Worm (Caenorhabditis elegans): ENCODE results near the gene col-76.
A peak's percentile ranks its signal among the peaks of the same experiment; 100 is the strongest.

col-76 gene

DNA sequence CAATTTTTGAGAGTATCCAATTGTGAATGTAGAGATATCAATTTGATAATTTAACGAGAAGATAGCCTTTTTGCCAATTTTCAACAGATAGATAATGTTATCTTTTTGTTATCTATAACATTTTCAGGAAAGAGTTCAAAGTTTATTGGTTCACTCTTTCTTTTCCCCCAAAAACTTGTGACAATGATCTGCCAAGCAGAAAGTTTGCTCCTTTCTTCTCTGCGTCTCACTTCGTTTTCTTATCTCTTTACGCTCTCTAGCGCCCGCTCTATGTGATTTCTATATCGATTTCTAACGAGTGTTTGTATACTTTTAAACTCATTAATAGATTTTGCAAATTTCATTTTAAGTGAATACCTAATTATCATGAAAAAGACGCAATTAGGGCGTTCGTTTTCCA, 22.3 kb downstream of the col-76 start:
- TF ChIP-seq sox-4 (tag; optimal IDR thresholded peaks at IDR 0.05) (no peak), nhr-71 (tag; optimal IDR thresholded peaks at IDR 0.05) (peak; percentile 42), grh-1 (GFP tag; IDR thresholded peaks at IDR 0.05) (no peak), ztf-4 (tag; optimal IDR thresholded peaks at IDR 0.05) (no peak), blmp-1 (tag; optimal IDR thresholded peaks at IDR 0.05) (peak; percentile 23), mef-2 (tag; optimal IDR thresholded peaks at IDR 0.05) (no peak), elt-2 (tag; optimal IDR thresholded peaks at IDR 0.05) (peak; percentile 93), ces-1 (GFP tag; optimal IDR thresholded peaks at IDR 0.05) (no peak), mep-1 (tag; optimal IDR thresholded peaks at IDR 0.05) (peak; percentile 40), nhr-90 (tag; optimal IDR thresholded peaks at IDR 0.05; ENCODE audit: poor library complexity) (peak; percentile 23), efl-1 (optimal IDR thresholded peaks at IDR 0.05) (peak in 1 of 2 experiments; percentile 1), efl-1 (GFP tag; optimal IDR thresholded peaks at IDR 0.05 in 1 of 2) (no peak), pqm-1 (tag; optimal IDR thresholded peaks at IDR 0.05) (peak; percentile 10), nhr-20 (tag; optimal IDR thresholded peaks at IDR 0.05) (peak; percentile 47), dpl-1 (GFP tag; optimal IDR thresholded peaks at IDR 0.05) (no peak), sptf-1 (tag; optimal IDR thresholded peaks at IDR 0.05) (no peak), alr-1 (tag; optimal IDR thresholded peaks at IDR 0.05; ENCODE audit: borderline replicate concordance) (no peak), lin-35 (GFP tag; optimal IDR thresholded peaks at IDR 0.05) (peak in 1 of 2 experiments; percentile 16), lsy-2 (tag; optimal IDR thresholded peaks at IDR 0.05) (peak in 1 of 2 experiments; percentile 41), ceh-8 (GFP tag; optimal IDR thresholded peaks at IDR 0.05) (no peak), mdl-1 (tag; optimal IDR thresholded peaks at IDR 0.05) (peak in 1 of 2 experiments; percentile 29), pag-3 (tag; optimal IDR thresholded peaks at IDR 0.05; ENCODE audit: borderline replicate concordance, insufficient read depth) (no peak), snu-23 (GFP tag; optimal IDR thresholded peaks at IDR 0.05) (peak; percentile 9), isw-1 (GFP tag; IDR thresholded peaks at IDR 0.05) (no peak), vab-15 (tag; optimal IDR thresholded peaks at IDR 0.05) (no peak)

DNA sequence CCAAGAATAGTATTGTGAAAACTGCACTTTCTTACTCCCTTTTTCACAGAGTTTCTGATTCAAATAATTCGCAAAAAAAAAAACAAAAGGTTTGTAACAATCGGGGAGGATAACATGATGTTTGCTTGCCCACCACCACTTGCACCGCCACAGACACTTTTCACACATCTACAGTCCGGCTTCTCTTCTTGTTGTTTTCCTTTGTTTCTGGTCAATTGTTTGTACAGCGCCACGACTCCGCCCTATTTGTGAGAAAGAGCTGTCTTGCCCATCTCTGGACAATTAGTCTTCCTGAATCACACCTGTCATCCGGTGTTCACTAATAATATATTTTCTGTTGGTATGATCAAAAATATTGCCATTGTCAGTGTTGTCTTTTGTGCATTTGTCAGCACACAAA, 26.8 kb downstream of the col-76 start, which contains the start of gene M110.9:
Gene M110.9, plus strand, starts transcription at position 301 of the 400 bp plus-strand sequence.
- TF ChIP-seq nhr-237 (tag; optimal IDR thresholded peaks at IDR 0.05) (no peak), ama-1 (optimal IDR thresholded peaks at IDR 0.05) (no peak), lir-3 (tag; optimal IDR thresholded peaks at IDR 0.05; ENCODE audit: poor library complexity) (no peak), lin-14 (GFP tag; optimal IDR thresholded peaks at IDR 0.05) (no peak), mdl-1 (tag; optimal IDR thresholded peaks at IDR 0.05) (no peak), rnt-1 (tag; optimal IDR thresholded peaks at IDR 0.05) (no peak), elt-3 (tag; optimal IDR thresholded peaks at IDR 0.05) (no peak), mab-9 (GFP tag; IDR thresholded peaks at IDR 0.05) (no peak), dsc-1 (tag; optimal IDR thresholded peaks at IDR 0.05) (no peak)

DNA sequence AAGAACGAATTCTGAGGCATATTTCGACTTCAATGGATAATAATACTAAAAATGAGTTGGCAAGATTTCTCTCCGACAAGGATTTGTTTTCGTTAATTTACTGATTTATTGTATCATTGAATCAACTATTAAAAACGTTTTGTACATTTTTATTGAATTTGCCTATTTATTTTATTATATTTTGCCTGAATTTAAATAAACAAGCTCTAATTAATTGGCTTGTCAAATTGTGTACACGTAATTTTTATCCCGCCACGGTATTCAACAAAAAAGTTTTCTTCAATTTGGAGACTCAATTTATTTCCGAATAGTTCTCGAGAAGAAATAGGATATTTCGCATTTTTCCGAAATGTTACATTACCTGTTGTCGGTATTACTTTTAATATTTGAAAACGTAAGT, 28.4 kb downstream of the col-76 start, which contains the start of gene M110.7:
Gene M110.7, plus strand, starts transcription at position 301 of the 400 bp plus-strand sequence.
- TF ChIP-seq mep-1 (tag; optimal IDR thresholded peaks at IDR 0.05) (no peak), mab-9 (GFP tag; IDR thresholded peaks at IDR 0.05) (no peak), rnt-1 (tag; optimal IDR thresholded peaks at IDR 0.05) (no peak), tlp-1 (tag; optimal IDR thresholded peaks at IDR 0.05) (no peak), nhr-85 (tag) (no peak), hlh-17 (GFP tag; optimal IDR thresholded peaks at IDR 0.05; ENCODE audit: borderline replicate concordance) (no peak), ceh-8 (GFP tag; optimal IDR thresholded peaks at IDR 0.05) (no peak), nhr-19 (GFP tag; conservative IDR thresholded peaks at IDR 0.05) (no peak), lir-3 (tag; optimal IDR thresholded peaks at IDR 0.05; ENCODE audit: poor library complexity) (no peak), fkh-10 (GFP tag; optimal IDR thresholded peaks at IDR 0.05) (no peak), nhr-84 (tag; optimal IDR thresholded peaks at IDR 0.05) (no peak), snpc-4 (tag; optimal IDR thresholded peaks at IDR 0.05) (no peak), tbx-2 (tag; optimal IDR thresholded peaks at IDR 0.05) (no peak), C04F5.9 (tag; optimal IDR thresholded peaks at IDR 0.05) (no peak), dsc-1 (tag; optimal IDR thresholded peaks at IDR 0.05) (no peak), pqm-1 (tag; optimal IDR thresholded peaks at IDR 0.05) (no peak), ztf-11 (tag; optimal IDR thresholded peaks at IDR 0.05) (no peak), C34B4.2 (tag; optimal IDR thresholded peaks at IDR 0.05) (no peak), ces-1 (GFP tag; optimal IDR thresholded peaks at IDR 0.05) (no peak)

Measured in whole organism, L1 larva.